Worm (Caenorhabditis elegans): Measurements from ENCODE around the gene ucr-1.

- TF ChIP-seq unc-39 (tag; optimal IDR thresholded peaks at IDR 0.05), result no peak
- TF ChIP-seq unc-62 (GFP tag; optimal IDR thresholded peaks at IDR 0.05), result no peak
- TF ChIP-seq nhr-237 (tag; optimal IDR thresholded peaks at IDR 0.05), result no peak
These were observed 7.3 kb upstream of the ucr-1 start, which contains the start of gene F56D2.3 for ce11 chrIII:5584647-5585046.

Measured in whole organism, L2 larva.